Fruit fly (Drosophila melanogaster): ENCODE data around the gene Pdp.

The Pdp gene

dm6 chrX:7692740-7693064, 41.7 kb downstream of the Pdp start:
- TF ChIP-seq lz (GFP tag; optimal IDR thresholded peaks at IDR 0.05), result peak; percentile 81
- peak; percentile 73 for TF ChIP-seq Sox14 (GFP tag; optimal IDR thresholded peaks at IDR 0.05)
- TF ChIP-seq Blimp-1 (GFP tag; optimal IDR thresholded peaks at IDR 0.05), result no peak
- TF ChIP-seq CG3919 (GFP tag; optimal IDR thresholded peaks at IDR 0.05), result peak; percentile 71
- TF ChIP-seq CG11294 (GFP tag; IDR thresholded peaks at IDR 0.05), result peak; percentile 73
- peak in 1 of 2 experiments; percentile 47 for TF ChIP-seq salr (GFP tag; optimal IDR thresholded peaks at IDR 0.05)
- peak; percentile 57 for TF ChIP-seq Ets96B (tag; optimal IDR thresholded peaks at IDR 0.05)
- TF ChIP-seq net (GFP tag; optimal IDR thresholded peaks at IDR 0.05), result peak; percentile 23
- TF ChIP-seq CG6792 (GFP tag; optimal IDR thresholded peaks at IDR 0.05), result peak; percentile 61
- TF ChIP-seq CG32006 (GFP tag; optimal IDR thresholded peaks at IDR 0.05), result peak; percentile 75
- no peak for TF ChIP-seq vri (GFP tag; optimal IDR thresholded peaks at IDR 0.05)
- peak; percentile 12 for TF ChIP-seq CG1621 (tag; optimal IDR thresholded peaks at IDR 0.05)
- TF ChIP-seq Met (GFP tag; optimal IDR thresholded peaks at IDR 0.05), result peak; percentile 86
- peak; percentile 89 for TF ChIP-seq CG6163 (GFP tag; IDR thresholded peaks at IDR 0.05)
- TF ChIP-seq CG11902 (GFP tag; optimal IDR thresholded peaks at IDR 0.05), result peak; percentile 34
- peak; percentile 60 for TF ChIP-seq CG7368 (GFP tag; optimal IDR thresholded peaks at IDR 0.05)
- peak; percentile 69 for TF ChIP-seq achi (GFP tag; optimal IDR thresholded peaks at IDR 0.05)
- TF ChIP-seq Hr4 (GFP tag; optimal IDR thresholded peaks at IDR 0.05), result peak; percentile 80
- peak; percentile 46 for TF ChIP-seq CG10669 (GFP tag; optimal IDR thresholded peaks at IDR 0.05)
- no peak for TF ChIP-seq CG6808 (GFP tag; optimal IDR thresholded peaks at IDR 0.05)
- peak; percentile 35 for TF ChIP-seq Ets21C (GFP tag; optimal IDR thresholded peaks at IDR 0.05)
- no peak for TF ChIP-seq Eip93F (GFP tag; optimal IDR thresholded peaks at IDR 0.05)
- TF ChIP-seq Gug (GFP tag; IDR thresholded peaks at IDR 0.05), result peak; percentile 57
- TF ChIP-seq Eip78C (GFP tag), result peak; percentile 89
- TF ChIP-seq CG10631 (GFP tag; optimal IDR thresholded peaks at IDR 0.05), result peak; percentile 64
- TF ChIP-seq Hr38 (GFP tag; optimal IDR thresholded peaks at IDR 0.05), result no peak
- peak; percentile 68 for TF ChIP-seq acj6 (GFP tag; optimal IDR thresholded peaks at IDR 0.05)
- TF ChIP-seq cyc (GFP tag; optimal IDR thresholded peaks at IDR 0.05), result peak; percentile 67
- peak; percentile 80 for TF ChIP-seq OdsH (GFP tag; optimal IDR thresholded peaks at IDR 0.05)
- peak; percentile 85 for TF ChIP-seq svp (GFP tag)
- TF ChIP-seq CG11762 (GFP tag; optimal IDR thresholded peaks at IDR 0.05; ENCODE audit: insufficient read depth), result peak; percentile 14
- no peak for TF ChIP-seq CG6276 (GFP tag; optimal IDR thresholded peaks at IDR 0.05)
- TF ChIP-seq Sox15 (GFP tag; optimal IDR thresholded peaks at IDR 0.05), result peak; percentile 45
- peak; percentile 55 for TF ChIP-seq Smox (GFP tag; optimal IDR thresholded peaks at IDR 0.05)
- peak; percentile 78 for TF ChIP-seq Hr39 (GFP tag; optimal IDR thresholded peaks at IDR 0.05)
- peak; percentile 87 for TF ChIP-seq eg (GFP tag; IDR thresholded peaks at IDR 0.05)
- no peak for TF ChIP-seq spab (GFP tag; optimal IDR thresholded peaks at IDR 0.05)
- TF ChIP-seq dsx (GFP tag; optimal IDR thresholded peaks at IDR 0.05; ENCODE audit: poor library complexity, severe bottlenecking), result no peak
- peak; percentile 53 for TF ChIP-seq CG8632 (GFP tag; optimal IDR thresholded peaks at IDR 0.05)
- peak; percentile 19 for TF ChIP-seq CG3032 (tag; optimal IDR thresholded peaks at IDR 0.05)
- TF ChIP-seq fkh (GFP tag; optimal IDR thresholded peaks at IDR 0.05), result no peak
- peak; percentile 75 for TF ChIP-seq topi (GFP tag; optimal IDR thresholded peaks at IDR 0.05)
- TF ChIP-seq pdm3 (GFP tag; optimal IDR thresholded peaks at IDR 0.05), result peak; percentile 70
- peak; percentile 41 for TF ChIP-seq dac (GFP tag; optimal IDR thresholded peaks at IDR 0.05)
- no peak for TF ChIP-seq CG6854 (GFP tag; optimal IDR thresholded peaks at IDR 0.05)
- peak; percentile 80 for TF ChIP-seq CG15336 (GFP tag; IDR thresholded peaks at IDR 0.05)
- peak; percentile 27 for TF ChIP-seq Lpt (GFP tag; optimal IDR thresholded peaks at IDR 0.05)
- no peak for TF ChIP-seq CG16779 (tag; optimal IDR thresholded peaks at IDR 0.05)
- TF ChIP-seq CG31627 (GFP tag; optimal IDR thresholded peaks at IDR 0.05), result peak; percentile 71
- peak; percentile 83 for TF ChIP-seq CG8119 (GFP tag; IDR thresholded peaks at IDR 0.05)
- TF ChIP-seq Sox102F (GFP tag; optimal IDR thresholded peaks at IDR 0.05), result peak; percentile 50
- no peak for TF ChIP-seq fd85E (GFP tag; optimal IDR thresholded peaks at IDR 0.05)
- peak; percentile 43 for TF ChIP-seq fd59A (GFP tag; optimal IDR thresholded peaks at IDR 0.05)
